Worm (Caenorhabditis elegans): ENCODE results near the gene pdha-1.

DNA sequence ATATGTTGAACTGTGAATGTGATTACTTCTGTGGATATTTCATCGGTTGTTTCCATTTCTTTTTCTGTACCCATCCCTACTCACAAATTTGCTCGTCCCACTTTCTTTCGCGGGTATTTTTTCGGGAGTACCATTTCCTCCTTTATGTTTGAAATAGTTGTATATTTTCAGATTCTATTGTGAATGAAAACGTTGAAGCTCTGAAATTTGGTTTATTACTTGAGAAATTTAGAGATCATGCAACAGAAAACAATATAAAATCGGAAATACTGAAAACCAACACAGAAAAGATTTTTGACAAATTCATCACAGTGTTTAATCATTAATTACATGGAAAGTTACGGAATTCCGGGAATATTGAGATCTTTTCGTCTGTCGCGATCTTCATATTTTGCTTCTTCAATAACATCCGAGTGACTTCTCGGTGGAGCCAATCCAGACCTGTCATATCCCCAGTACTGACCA is 45.5 kb upstream of the pdha-1 start:
- TF ChIP-seq F22D6.2 (tag; optimal IDR thresholded peaks at IDR 0.05) (no peak), T26A5.8 (tag; optimal IDR thresholded peaks at IDR 0.05) (no peak)
